Fruit fly (Drosophila melanogaster) whole organism, embryonic: ENCODE measurements around the gene hmw.
A peak's percentile ranks its signal among the peaks of the same experiment; 100 is the strongest.

Source experiments
- Ada2b ChIP-seq: fragments of 200-800 bp; sonication (Bioruptor generic); IDR thresholded peaks from 2 replicates; pipeline ENCODE4 v1.3.6; 2022; ENCODE audit warnings: missing biosample characterization, missing genetic modification characterization
- CG15011 ChIP-seq: fragments of 200-800 bp; sonication (Bioruptor generic); optimal IDR thresholded peaks from 3 replicates; lab custom pipeline; 2018; ENCODE audit warnings: missing biosample characterization, mild to moderate bottlenecking, missing genetic modification characterization
- CG15601 ChIP-seq: fragments of 200-800 bp; sonication (Bioruptor generic); optimal IDR thresholded peaks from 3 replicates; lab custom pipeline; 2019; ENCODE audit warnings: missing biosample characterization, mild to moderate bottlenecking, missing genetic modification characterization, moderate library complexity
- CG16779 ChIP-seq: fragments of 200-800 bp; sonication (Bioruptor generic); IDR thresholded peaks from 2 replicates; pipeline ENCODE4 v1.3.6; 2022; ENCODE audit warnings: missing biosample characterization, missing genetic modification characterization
- CG17612 ChIP-seq: fragments of 200-800 bp; sonication (Bioruptor generic); IDR thresholded peaks from 2 replicates; pipeline ENCODE4 v1.3.6; 2022; ENCODE audit warnings: missing biosample characterization, missing genetic modification characterization
- CG2116 ChIP-seq: fragments of 200-800 bp; sonication (Bioruptor generic); optimal IDR thresholded peaks from 3 replicates; lab custom pipeline; 2018; ENCODE audit warnings: missing biosample characterization, mild to moderate bottlenecking, missing genetic modification characterization
- CG2202 ChIP-seq: fragments of 200-800 bp; sonication (Bioruptor generic); optimal IDR thresholded peaks from 2 replicates; lab custom pipeline; 2018; ENCODE audit warnings: missing biosample characterization, mild to moderate bottlenecking, missing genetic modification characterization
- CG2678 ChIP-seq: fragments of 200-800 bp; sonication (Bioruptor generic); optimal IDR thresholded peaks from 3 replicates; lab custom pipeline; 2019; ENCODE audit warnings: missing biosample characterization, mild to moderate bottlenecking, missing genetic modification characterization, moderate library complexity
- CG42726 ChIP-seq: fragments of 200-800 bp; sonication (Bioruptor generic); IDR thresholded peaks from 2 replicates; pipeline ENCODE4 v1.3.6; 2022; ENCODE audit warnings: missing biosample characterization, missing genetic modification characterization; ENCODE audit not compliant: partially characterized antibody
- CG8478 ChIP-seq: fragments of >200 bp; optimal IDR thresholded peaks from 2 replicates; lab custom pipeline; 2018
- CG9932 ChIP-seq: fragments of 200-800 bp; sonication (Bioruptor generic); IDR thresholded peaks from 2 replicates; pipeline ENCODE4 v1.3.6; 2022; ENCODE audit warnings: missing biosample characterization, missing genetic modification characterization
- CkIIα-i1 ChIP-seq: fragments of 200-800 bp; sonication (Bioruptor generic); IDR thresholded peaks from 2 replicates; pipeline ENCODE4 v1.3.6; 2022; ENCODE audit warnings: missing biosample characterization, missing genetic modification characterization
- CoRest ChIP-seq: fragments of 200-800 bp; sonication (Bioruptor generic); optimal IDR thresholded peaks from 3 replicates; lab custom pipeline; 2018; ENCODE audit warnings: missing biosample characterization, mild to moderate bottlenecking, missing genetic modification characterization, moderate library complexity
- Dip3 ChIP-seq: fragments of 200-800 bp; sonication (Bioruptor generic); optimal IDR thresholded peaks from 3 replicates; lab custom pipeline; 2016; ENCODE audit warnings: missing biosample characterization, missing genetic modification characterization
- Doc3 ChIP-seq: fragments of 200-800 bp; sonication (Bioruptor generic); IDR thresholded peaks from 3 replicates; pipeline ENCODE4 v1.3.6; 2022; ENCODE audit warnings: missing biosample characterization, missing genetic modification characterization; ENCODE audit not compliant: partially characterized antibody
- Eip74EF ChIP-seq, 2 experiments: fragments of 200-800 bp in 1 of 2; fragments of >200 bp in 1 of 2; sonication (Bioruptor generic) in 1 of 2; optimal IDR thresholded peaks; 2 replicates each; lab custom pipeline; 2017 to 2019; ENCODE audit warnings: missing biosample characterization in 2 of 2, missing genetic modification characterization in 2 of 2, mild to moderate bottlenecking in 1 of 2, moderate library complexity in 1 of 2
- Ets65A ChIP-seq: fragments of 200-800 bp; sonication (Bioruptor generic); peaks from one replicate; lab custom pipeline; 2016; ENCODE audit warnings: missing biosample characterization, missing genetic modification characterization
- Fer2 ChIP-seq: fragments of 200-800 bp; sonication (Bioruptor generic); optimal IDR thresholded peaks from 2 replicates; lab custom pipeline; 2018; ENCODE audit warnings: missing biosample characterization, mild to moderate bottlenecking, missing genetic modification characterization, moderate library complexity
- Hey ChIP-seq: fragments of 200-800 bp; sonication (Bioruptor generic); optimal IDR thresholded peaks from 3 replicates; lab custom pipeline; 2018; ENCODE audit warnings: missing biosample characterization, mild to moderate bottlenecking, missing genetic modification characterization
- Hr78 ChIP-seq, 2 experiments: fragments of 200-800 bp in 1 of 2; fragments of >200 bp in 1 of 2; sonication (Bioruptor generic) in 1 of 2; optimal IDR thresholded peaks; 2 replicates each; lab custom pipeline; 2017 to 2019; ENCODE audit warnings: missing biosample characterization in 2 of 2, missing genetic modification characterization in 2 of 2, mild to moderate bottlenecking in 1 of 2, moderate library complexity in 1 of 2
- MESR4 ChIP-seq: fragments of 200-800 bp; sonication (Bioruptor generic); optimal IDR thresholded peaks from 2 replicates; lab custom pipeline; 2018; ENCODE audit warnings: missing biosample characterization, mild to moderate bottlenecking, missing genetic modification characterization, moderate library complexity
- Meics ChIP-seq: fragments of 200-800 bp; sonication (Bioruptor generic); optimal IDR thresholded peaks from 2 replicates; lab custom pipeline; 2017; ENCODE audit warnings: missing biosample characterization, mild to moderate bottlenecking, missing genetic modification characterization
- NC2α ChIP-seq: fragments of 200-800 bp; sonication (Bioruptor generic); optimal IDR thresholded peaks from 2 replicates; lab custom pipeline; 2016; ENCODE audit warnings: missing biosample characterization, missing genetic modification characterization
- Rx ChIP-seq: fragments of 200-800 bp; sonication (Bioruptor generic); IDR thresholded peaks from 2 replicates; pipeline ENCODE4 v1.3.6; 2022; ENCODE audit warnings: missing biosample characterization, missing genetic modification characterization
- Side ChIP-seq: fragments of 200-800 bp; sonication (Bioruptor generic); optimal IDR thresholded peaks from 2 replicates; lab custom pipeline; 2016; ENCODE audit warnings: missing biosample characterization, missing genetic modification characterization
- ac ChIP-seq: fragments of 200-800 bp; sonication (Bioruptor generic); optimal IDR thresholded peaks from 3 replicates; lab custom pipeline; 2017; ENCODE audit warnings: missing biosample characterization, mild to moderate bottlenecking, missing genetic modification characterization
- ato ChIP-seq: fragments of 200-800 bp; sonication (Bioruptor generic); IDR thresholded peaks from 2 replicates; pipeline ENCODE4 v1.3.6; 2022; ENCODE audit warnings: missing biosample characterization, missing genetic modification characterization; ENCODE audit not compliant: partially characterized antibody
- az2 ChIP-seq: fragments of 200-800 bp; sonication (Bioruptor generic); optimal IDR thresholded peaks from 3 replicates; lab custom pipeline; 2016; ENCODE audit warnings: missing biosample characterization, missing genetic modification characterization
- crp ChIP-seq, 2 experiments: fragments of 200-800 bp; sonication (Bioruptor generic); optimal IDR thresholded peaks; 2 replicates in 1 of 2; 3 replicates in 1 of 2; lab custom pipeline; 2017; ENCODE audit warnings: missing biosample characterization in 2 of 2, missing genetic modification characterization in 2 of 2, mild to moderate bottlenecking in 1 of 2, moderate library complexity in 1 of 2
- fd96Cb ChIP-seq: fragments of 200-800 bp; sonication (Bioruptor generic); optimal IDR thresholded peaks from 2 replicates; lab custom pipeline; 2018; ENCODE audit warnings: missing biosample characterization, mild to moderate bottlenecking, missing genetic modification characterization, moderate library complexity
- gro ChIP-seq: fragments of 200-800 bp; sonication (Bioruptor generic); optimal IDR thresholded peaks from 2 replicates; lab custom pipeline; 2016; ENCODE audit warnings: missing biosample characterization, missing genetic modification characterization
- hbn ChIP-seq: fragments of 200-800 bp; sonication (Bioruptor generic); IDR thresholded peaks from 2 replicates; pipeline ENCODE4 v1.3.6; 2022; ENCODE audit warnings: missing biosample characterization, missing genetic modification characterization; ENCODE audit not compliant: partially characterized antibody
- hth ChIP-seq: fragments of >200 bp; optimal IDR thresholded peaks from 2 replicates; lab custom pipeline; 2017; ENCODE audit warnings: inconsistent platforms
- ind ChIP-seq: fragments of 200-800 bp; sonication (Bioruptor generic); optimal IDR thresholded peaks from 3 replicates; lab custom pipeline; 2016; ENCODE audit warnings: missing biosample characterization, missing genetic modification characterization
- knrl ChIP-seq: fragments of 200-800 bp; sonication (Bioruptor generic); IDR thresholded peaks from 3 replicates; pipeline ENCODE4 v1.3.6; 2022; ENCODE audit warnings: missing biosample characterization, missing genetic modification characterization; ENCODE audit not compliant: partially characterized antibody
- lab ChIP-seq: fragments of 200-800 bp; sonication (Bioruptor generic); optimal IDR thresholded peaks from 3 replicates; lab custom pipeline; 2017; ENCODE audit warnings: missing biosample characterization, missing genetic modification characterization, mild to moderate bottlenecking, moderate library complexity, missing genetic modification reagents
- maf-S ChIP-seq: fragments of 200-800 bp; sonication (Bioruptor generic); optimal IDR thresholded peaks from 2 replicates; lab custom pipeline; 2016; ENCODE audit warnings: missing biosample characterization, missing genetic modification characterization
- pb ChIP-seq: fragments of 200-800 bp; sonication (Bioruptor generic); optimal IDR thresholded peaks from 3 replicates; lab custom pipeline; 2016; ENCODE audit warnings: missing biosample characterization, missing genetic modification characterization
- run ChIP-seq: fragments of 200-800 bp; sonication (Bioruptor generic); optimal IDR thresholded peaks from 3 replicates; lab custom pipeline; 2018; ENCODE audit warnings: missing biosample characterization, mild to moderate bottlenecking, missing genetic modification characterization
- seq ChIP-seq: fragments of 200-800 bp; sonication (Bioruptor generic); IDR thresholded peaks from 2 replicates; pipeline ENCODE4 v1.3.6; 2022; ENCODE audit warnings: missing biosample characterization, missing genetic modification characterization
- so ChIP-seq: fragments of 200-800 bp; sonication (Bioruptor generic); IDR thresholded peaks from 3 replicates; pipeline ENCODE4 v1.3.6; 2022; ENCODE audit warnings: missing biosample characterization, missing genetic modification characterization
- tna ChIP-seq: fragments of 200-800 bp; sonication (Bioruptor generic); IDR thresholded peaks from 2 replicates; pipeline ENCODE4 v1.3.6; 2022; ENCODE audit warnings: missing biosample characterization, missing genetic modification characterization; ENCODE audit not compliant: partially characterized antibody
- tup ChIP-seq: fragments of 200-800 bp; sonication (Bioruptor generic); optimal IDR thresholded peaks from 2 replicates; lab custom pipeline; 2016; ENCODE audit warnings: missing biosample characterization, mild to moderate bottlenecking, missing genetic modification characterization, moderate library complexity
- twi ChIP-seq: fragments of 200-800 bp; optimal IDR thresholded peaks from 2 replicates; lab custom pipeline; 2019; ENCODE audit warnings: missing biosample characterization, mild to moderate bottlenecking, missing genetic modification characterization, moderate library complexity
- vvl ChIP-seq: fragments of 200-800 bp; sonication (Bioruptor generic); IDR thresholded peaks from 2 replicates; pipeline ENCODE4 v1.3.6; 2022; ENCODE audit warnings: missing biosample characterization, missing genetic modification characterization
- wor ChIP-seq: fragments of 200-800 bp; sonication (Bioruptor generic); IDR thresholded peaks from 2 replicates; pipeline ENCODE4 v1.3.6; 2022; ENCODE audit warnings: missing biosample characterization, missing genetic modification characterization

Gene hmw

dm6 chr3R:18399698-18400020 lies 37.9 kb downstream of the hmw start (continued):
- TF ChIP-seq vvl (GFP tag; lab: Robert Waterston, UW) (peak; percentile 47; the same call in 1 of the 2 replicates), Rx (GFP tag; lab: Robert Waterston, UW) (no peak)

- TF ChIP-seq gro (GFP tag; lab: Kevin White, UChicago): peak; percentile 49
- TF ChIP-seq ind (GFP tag; lab: Kevin White, UChicago): peak; percentile 96
- TF ChIP-seq hbn: peak; percentile 37; the same call in 1 of the 2 replicates
- TF ChIP-seq maf-S: peak; percentile 56
- peak; percentile 79 for TF ChIP-seq CkIIα-i1
- TF ChIP-seq CG15011 (GFP tag; lab: Kevin White, UChicago): peak; percentile 92
- peak; percentile 95 for TF ChIP-seq Ets65A (GFP tag; lab: Kevin White, UChicago)
- peak; percentile 83 for TF ChIP-seq Rx (GFP tag; lab: Robert Waterston, UW)
- peak in 1 of 2 experiments; percentile 95 for TF ChIP-seq Eip74EF (GFP tag; optimal IDR thresholded peaks at IDR 0.05; lab: Kevin White, UChicago)
- peak; percentile 71 to 90 for TF ChIP-seq crp (GFP tag; optimal IDR thresholded peaks at IDR 0.05; lab: Kevin White, UChicago)
- TF ChIP-seq CG16779 (GFP tag; lab: Robert Waterston, UW): no peak
- TF ChIP-seq Meics (GFP tag; lab: Kevin White, UChicago): peak; percentile 95
- TF ChIP-seq CG17612 (GFP tag; lab: Robert Waterston, UW): peak; percentile 94
- TF ChIP-seq lab (GFP tag; lab: Kevin White, UChicago): peak; percentile 89
- peak; percentile 63 for TF ChIP-seq tup (GFP tag; lab: Kevin White, UChicago)
- peak; percentile 61 for TF ChIP-seq MESR4
- peak; percentile 97 for TF ChIP-seq az2 (GFP tag; lab: Kevin White, UChicago)
- peak; percentile 53; the same call in 1 of the 2 replicates for TF ChIP-seq tna (GFP tag; lab: Robert Waterston, UW)
- TF ChIP-seq CG42726 (GFP tag; lab: Robert Waterston, UW): peak; percentile 62; the same call in 1 of the 2 replicates
- peak; percentile 90 for TF ChIP-seq so
- TF ChIP-seq Hr78 (GFP tag; optimal IDR thresholded peaks at IDR 0.05; lab: Kevin White, UChicago): peak in 1 of 2 experiments; percentile 79
- TF ChIP-seq ato (GFP tag; lab: Robert Waterston, UW): peak; percentile 52; the same call in 1 of the 2 replicates
- TF ChIP-seq CG8478 (lab: Kevin White, UChicago): no peak
- peak; percentile 98 for TF ChIP-seq CG2678 (tag; lab: Kevin White, UChicago)
- peak; percentile 96 for TF ChIP-seq seq
- TF ChIP-seq CG9932 (GFP tag; lab: Robert Waterston, UW): peak; percentile 99
- TF ChIP-seq twi: peak; percentile 95
- TF ChIP-seq ac: peak; percentile 65
- peak; percentile 96 for TF ChIP-seq Fer2 (tag; lab: Kevin White, UChicago)
- peak; percentile 96 for TF ChIP-seq CG15601 (tag; lab: Kevin White, UChicago)
- TF ChIP-seq CoRest (tag; lab: Kevin White, UChicago): peak; percentile 99
- peak; percentile 52 for TF ChIP-seq NC2α (GFP tag; lab: Kevin White, UChicago)
- peak; percentile 51 for TF ChIP-seq knrl
- TF ChIP-seq Side: peak; percentile 82
- peak; percentile 77 for TF ChIP-seq fd96Cb (tag; lab: Kevin White, UChicago)
- TF ChIP-seq CG2202 (tag; lab: Kevin White, UChicago): peak; percentile 91
- TF ChIP-seq Hey (tag; lab: Kevin White, UChicago): peak; percentile 22
- peak; percentile 97 for TF ChIP-seq wor (GFP tag; lab: Robert Waterston, UW)
- TF ChIP-seq run: peak; percentile 90
- TF ChIP-seq hth: no peak
- peak; percentile 95 for TF ChIP-seq Ada2b
- TF ChIP-seq pb (GFP tag; lab: Kevin White, UChicago): peak; percentile 16
- TF ChIP-seq Dip3 (GFP tag; lab: Kevin White, UChicago): peak; percentile 70
- TF ChIP-seq Doc3 (GFP tag; lab: Robert Waterston, UW): peak; percentile 46; the same call in 1 of the 3 replicates
- TF ChIP-seq CG2116: peak; percentile 90
Observed at dm6 chr3R:18402549-18403429, 41.0 kb downstream of the hmw start, which contains the start of the genes Wdr37 and koko. TSS of gene Wdr37 (minus strand) at chr3R:18402716. TSS of gene koko (plus strand) at chr3R:18403026.
